Fruit fly (Drosophila melanogaster): Measurements from ENCODE around the gene z.

The z gene

dm6 chrX:2461421-2462393, 14.1 kb downstream of the z start:
- TF ChIP-seq Oaz (GFP tag; IDR thresholded peaks at IDR 0.05) (no peak), pros (GFP tag; optimal IDR thresholded peaks at IDR 0.05) (no peak), E2f2 (GFP tag; IDR thresholded peaks at IDR 0.05) (no peak), ac (GFP tag; optimal IDR thresholded peaks at IDR 0.05) (peak; percentile 54), usp (GFP tag; optimal IDR thresholded peaks at IDR 0.05) (no peak), nerfin-1 (tag; optimal IDR thresholded peaks at IDR 0.05) (no peak), Atf-2 (GFP tag; optimal IDR thresholded peaks at IDR 0.05) (no peak), HLH3B (GFP tag; IDR thresholded peaks at IDR 0.05) (no peak), org-1 (GFP tag; optimal IDR thresholded peaks at IDR 0.05) (peak; percentile 6), CG1529 (GFP tag; optimal IDR thresholded peaks at IDR 0.05) (peak; percentile 2), z (GFP tag; IDR thresholded peaks at IDR 0.05) (0 out of 3 replicates have a peak, but pooled peaks have one; percentile 33), Nf-YC (tag; optimal IDR thresholded peaks at IDR 0.05) (no peak), CG1603 (tag; optimal IDR thresholded peaks at IDR 0.05) (peak; percentile 35), fd3F (GFP tag; optimal IDR thresholded peaks at IDR 0.05) (no peak), CG2202 (tag; optimal IDR thresholded peaks at IDR 0.05) (peak; percentile 39), BtbVII (GFP tag; optimal IDR thresholded peaks at IDR 0.05) (no peak), CG7372 (GFP tag; IDR thresholded peaks at IDR 0.05) (no peak), Dip2 (GFP tag; IDR thresholded peaks at IDR 0.05) (no peak), NK7.1 (GFP tag; optimal IDR thresholded peaks at IDR 0.05) (no peak), sd (tag; optimal IDR thresholded peaks at IDR 0.05) (no peak), sens (GFP tag) (peak; percentile 81), ewg (GFP tag; optimal IDR thresholded peaks at IDR 0.05) (no peak), CG8281 (tag; optimal IDR thresholded peaks at IDR 0.05) (peak; percentile 70), CG2120 (GFP tag; optimal IDR thresholded peaks at IDR 0.05) (no peak), CG10979 (tag; optimal IDR thresholded peaks at IDR 0.05) (no peak), Bdp1 (GFP tag; optimal IDR thresholded peaks at IDR 0.05) (no peak), CG1647 (GFP tag; optimal IDR thresholded peaks at IDR 0.05) (no peak), CHES-1-like (GFP tag; optimal IDR thresholded peaks at IDR 0.05) (no peak), ara (GFP tag; IDR thresholded peaks at IDR 0.05) (no peak), pita (GFP tag; optimal IDR thresholded peaks at IDR 0.05) (no peak), CG11504 (tag; optimal IDR thresholded peaks at IDR 0.05) (peak; percentile 2), gem (tag; optimal IDR thresholded peaks at IDR 0.05) (peak; percentile 3), cg (GFP tag; optimal IDR thresholded peaks at IDR 0.05) (no peak), CG9727 (GFP tag; optimal IDR thresholded peaks at IDR 0.05) (peak; percentile 32), CG5245 (GFP tag; optimal IDR thresholded peaks at IDR 0.05) (no peak), vvl (GFP tag; IDR thresholded peaks at IDR 0.05) (no peak), CG7786 (GFP tag; optimal IDR thresholded peaks at IDR 0.05) (no peak), HLHmδ (GFP tag; optimal IDR thresholded peaks at IDR 0.05) (peak; percentile 16), CG11093 (GFP tag; IDR thresholded peaks at IDR 0.05) (no peak), NfI (GFP tag; optimal IDR thresholded peaks at IDR 0.05) (no peak), Dref (GFP tag; IDR thresholded peaks at IDR 0.05) (no peak), CG15696 (tag; optimal IDR thresholded peaks at IDR 0.05) (peak; percentile 45), trh (GFP tag; optimal IDR thresholded peaks at IDR 0.05) (no peak), ATbp (GFP tag; optimal IDR thresholded peaks at IDR 0.05) (peak; percentile 61), CG9609 (GFP tag; optimal IDR thresholded peaks at IDR 0.05) (no peak), CG2712 (tag; optimal IDR thresholded peaks at IDR 0.05) (peak; percentile 22), MTF-1 (GFP tag; optimal IDR thresholded peaks at IDR 0.05; ENCODE audit: borderline replicate concordance) (peak; percentile 34), Gsc (GFP tag; IDR thresholded peaks at IDR 0.05) (no peak), pnt (GFP tag; optimal IDR thresholded peaks at IDR 0.05) (no peak)
